Worm (Caenorhabditis elegans): ENCODE results near the gene metl-9.

DNA sequence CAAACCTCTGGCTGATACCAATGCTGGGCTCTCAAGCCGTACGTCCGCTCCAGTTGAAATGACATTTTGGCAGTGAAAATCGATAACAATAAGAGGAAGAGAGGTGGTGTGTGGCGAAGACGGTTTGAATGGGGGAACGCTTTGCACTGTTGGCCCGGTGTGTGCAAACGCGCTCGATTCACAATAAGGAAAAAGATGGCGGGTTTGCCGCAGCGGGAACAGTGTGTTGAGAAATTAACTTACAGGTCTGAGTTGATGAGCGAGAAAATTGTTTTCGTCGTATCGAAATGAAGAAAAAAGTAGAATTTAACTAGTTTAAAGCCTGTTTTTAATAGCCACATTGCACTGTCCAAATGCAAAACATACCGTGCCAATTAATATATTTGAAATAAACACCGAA lies at the start of gene metl-9:
- TF ChIP-seq nhr-237 (tag; optimal IDR thresholded peaks at IDR 0.05) (no peak), ces-1 (GFP tag; optimal IDR thresholded peaks at IDR 0.05) (no peak), elt-3 (tag; optimal IDR thresholded peaks at IDR 0.05) (no peak), snpc-4 (tag; optimal IDR thresholded peaks at IDR 0.05) (no peak)

Measured in whole organism, mixed stage, embryonic.